Worm (Caenorhabditis elegans) whole organism, L4/young adult: ENCODE measurements around the gene C47E12.14.

Source experiments
- W03F9.2 ChIP-seq: fragments of 150-350 bp; optimal IDR thresholded peaks from 2 replicates; lab custom pipeline; 2014; ENCODE audit warnings: missing biosample characterization, missing genetic modification characterization
- dao-5 ChIP-seq: sonication (generic microtip); optimal IDR thresholded peaks from 2 replicates; lab custom pipeline; 2016; ENCODE audit warnings: missing genotype, missing genetic modification characterization, moderate library complexity, missing compliant biosample characterization
- him-1 ChIP-seq: sonication (generic microtip); optimal IDR thresholded peaks from 2 replicates; lab custom pipeline; 2016; ENCODE audit warnings: missing genotype, missing genetic modification reagents, missing genetic modification characterization, missing compliant biosample characterization

ce11 chrIV:9969081-9969480 is 7.1 kb downstream of the C47E12.14 start, which contains the start of the genes kin-5 and C47E12.11:
- TF ChIP-seq him-1 (tag; lab: Kevin White, UChicago) = no peak
- no peak for TF ChIP-seq dao-5
- TF ChIP-seq W03F9.2 (tag; lab: Kevin White, UChicago) = no peak
